Worm (Caenorhabditis elegans): ENCODE data around the gene F47C12.7.

The F47C12.7 gene

ce11 chrIV:4021847-4022780 lies 26.8 kb upstream of the F47C12.7 start (continued):
- TF ChIP-seq hlh-30 (tag; optimal IDR thresholded peaks at IDR 0.05; ENCODE audit: insufficient read depth): no peak
- TF ChIP-seq nhr-10 (tag; optimal IDR thresholded peaks at IDR 0.05): no peak
- TF ChIP-seq dmd-8 (GFP tag; IDR thresholded peaks at IDR 0.05): no peak
- no peak for TF ChIP-seq ZK337.2 (GFP tag; IDR thresholded peaks at IDR 0.05)
- TF ChIP-seq madf-9 (GFP tag; conservative IDR thresholded peaks at IDR 0.05): no peak
- TF ChIP-seq pha-4 (GFP tag; IDR thresholded peaks at IDR 0.05): no peak
- peak; percentile 76 for TF ChIP-seq pha-4 (tag; optimal IDR thresholded peaks at IDR 0.05)
- no peak for TF ChIP-seq lin-39 (tag; optimal IDR thresholded peaks at IDR 0.05)
- TF ChIP-seq nhr-28 (tag; optimal IDR thresholded peaks at IDR 0.05): peak; percentile 71
- no peak for TF ChIP-seq lin-1 (GFP tag; IDR thresholded peaks at IDR 0.05)
- peak; percentile 33 for TF ChIP-seq hlh-11 (tag; optimal IDR thresholded peaks at IDR 0.05)
- no peak for TF ChIP-seq set-16 (GFP tag; IDR thresholded peaks at IDR 0.05)
- TF ChIP-seq daf-8 (GFP tag; IDR thresholded peaks at IDR 0.05): no peak
- TF ChIP-seq cey-2 (tag; optimal IDR thresholded peaks at IDR 0.05; ENCODE audit: borderline replicate concordance, insufficient read depth): no peak
- no peak for TF ChIP-seq T20F7.1 (GFP tag; optimal IDR thresholded peaks at IDR 0.05)
- no peak for TF ChIP-seq nhr-48 (tag; optimal IDR thresholded peaks at IDR 0.05)
- TF ChIP-seq vab-7 (GFP tag; IDR thresholded peaks at IDR 0.05): no peak
- no peak for TF ChIP-seq snpc-4 (tag; optimal IDR thresholded peaks at IDR 0.05)
- TF ChIP-seq Y105C5A.15 (GFP tag; IDR thresholded peaks at IDR 0.05): no peak
- no peak for TF ChIP-seq fos-1 (tag; optimal IDR thresholded peaks at IDR 0.05)

DNA sequence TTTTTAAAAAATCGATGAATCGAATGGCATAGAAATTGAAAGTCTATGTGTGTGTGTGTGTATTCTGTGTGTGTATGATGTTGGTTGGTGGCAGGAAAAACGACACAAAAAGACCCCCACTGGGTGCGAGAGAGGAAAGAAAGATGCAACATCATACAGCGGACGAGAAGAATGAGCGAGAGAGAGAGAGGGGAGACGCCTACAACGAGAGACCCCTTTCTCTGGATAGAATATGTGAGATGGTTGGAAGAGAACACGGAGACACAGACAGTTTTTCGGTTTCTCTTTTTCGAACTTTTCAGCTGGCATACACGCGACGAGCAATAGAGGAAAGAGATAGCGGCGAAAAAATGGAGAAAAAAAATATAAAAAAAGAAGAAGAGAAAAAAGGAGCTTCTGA lies 24.6 kb upstream of the F47C12.7 start:
- TF ChIP-seq nhr-42 (GFP tag; IDR thresholded peaks at IDR 0.05) (no peak), saeg-2 (GFP tag; IDR thresholded peaks at IDR 0.05) (0 out of 2 replicates have a peak, but pooled peaks have one; percentile 34), ztf-7 (tag; optimal IDR thresholded peaks at IDR 0.05) (no peak), nhr-111 (GFP tag; optimal IDR thresholded peaks at IDR 0.05) (no peak), zfp-3 (GFP tag; conservative IDR thresholded peaks at IDR 0.05) (no peak), mes-2 (tag; optimal IDR thresholded peaks at IDR 0.05; ENCODE audit: poor library complexity, severe bottlenecking) (peak; percentile 38), Y48G9A.11 (GFP tag; IDR thresholded peaks at IDR 0.05) (no peak), F37D6.2 (tag; optimal IDR thresholded peaks at IDR 0.05) (no peak), lin-15B (tag; optimal IDR thresholded peaks at IDR 0.05) (no peak), Y105C5A.15 (GFP tag; IDR thresholded peaks at IDR 0.05) (no peak), unc-130 (GFP tag; optimal IDR thresholded peaks at IDR 0.05) (no peak), ceh-32 (tag; optimal IDR thresholded peaks at IDR 0.05; ENCODE audit: poor library complexity) (no peak), nhr-11 (tag; optimal IDR thresholded peaks at IDR 0.05) (peak; percentile 79), ceh-44 (GFP tag; IDR thresholded peaks at IDR 0.05) (no peak), hlh-11 (tag; optimal IDR thresholded peaks at IDR 0.05) (peak; percentile 92), ceh-62 (tag; optimal IDR thresholded peaks at IDR 0.05) (no peak), lim-7 (GFP tag; IDR thresholded peaks at IDR 0.05) (no peak), ces-1 (GFP tag; optimal IDR thresholded peaks at IDR 0.05) (peak; percentile 46), T20F7.1 (GFP tag; optimal IDR thresholded peaks at IDR 0.05) (no peak), spr-3 (GFP tag; optimal IDR thresholded peaks at IDR 0.05) (no peak), php-3 (GFP tag; IDR thresholded peaks at IDR 0.05) (no peak), Y5F2A.4 (GFP tag; optimal IDR thresholded peaks at IDR 0.05) (no peak), hif-1 (tag; optimal IDR thresholded peaks at IDR 0.05) (peak in 1 of 2 experiments; percentile 81), dpl-1 (GFP tag; optimal IDR thresholded peaks at IDR 0.05) (peak; percentile 49), lsy-2 (tag; optimal IDR thresholded peaks at IDR 0.05) (peak; percentile 66 to 79), nhr-76 (tag; optimal IDR thresholded peaks at IDR 0.05) (peak; percentile 5), nhr-102 (tag; optimal IDR thresholded peaks at IDR 0.05) (no peak), F26F4.8 (GFP tag; conservative IDR thresholded peaks at IDR 0.05) (no peak), lin-13 (GFP tag; optimal IDR thresholded peaks at IDR 0.05) (peak; percentile 45), ama-1 (optimal IDR thresholded peaks at IDR 0.05) (peak; percentile 9), lin-1 (GFP tag; IDR thresholded peaks at IDR 0.05) (peak; percentile 24; the same call in 1 of the 2 replicates), ctbp-1 (GFP tag; IDR thresholded peaks at IDR 0.05) (peak; percentile 81; the same call in 1 of the 2 replicates)

Measured in whole organism, L4 larva.